Fruit fly (Drosophila melanogaster): ENCODE data around the gene Nagk.

- TF ChIP-seq Hr96 (GFP tag; optimal IDR thresholded peaks at IDR 0.05) (no peak), ovo (GFP tag; optimal IDR thresholded peaks at IDR 0.05) (no peak), CG5204 (GFP tag; optimal IDR thresholded peaks at IDR 0.05) (no peak), CG11617 (GFP tag; optimal IDR thresholded peaks at IDR 0.05) (no peak), CG7045 (GFP tag; optimal IDR thresholded peaks at IDR 0.05) (no peak), CG14711 (tag; optimal IDR thresholded peaks at IDR 0.05) (no peak)
Observed at dm6 chr3R:15339111-15339510, 3.9 kb downstream of the Nagk start.
